Fruit fly (Drosophila melanogaster): Measurements from ENCODE around the gene CG32112.

The CG32112 gene

dm6 chr3L:12794532-12794931 is 53.0 kb downstream of the CG32112 start (continued):
- TF ChIP-seq Nf-YC (tag; optimal IDR thresholded peaks at IDR 0.05) (peak; percentile 88), pfk (GFP tag; optimal IDR thresholded peaks at IDR 0.05) (peak; percentile 5), mam (GFP tag; optimal IDR thresholded peaks at IDR 0.05) (no peak), nau (GFP tag; optimal IDR thresholded peaks at IDR 0.05) (no peak), ind (GFP tag; optimal IDR thresholded peaks at IDR 0.05) (no peak), CG18619 (GFP tag; optimal IDR thresholded peaks at IDR 0.05) (no peak), PHDP (tag; optimal IDR thresholded peaks at IDR 0.05) (peak; percentile 16), CG1602 (GFP tag; optimal IDR thresholded peaks at IDR 0.05) (no peak), Nf-YB (GFP tag; optimal IDR thresholded peaks at IDR 0.05) (peak; percentile 65), BEAF-32 (GFP tag; optimal IDR thresholded peaks at IDR 0.05) (peak; percentile 82), lola (GFP tag; optimal IDR thresholded peaks at IDR 0.05) (no peak), CG5245 (GFP tag; optimal IDR thresholded peaks at IDR 0.05) (no peak), CG7556 (GFP tag; optimal IDR thresholded peaks at IDR 0.05) (no peak), CG31441 (GFP tag; IDR thresholded peaks at IDR 0.05) (no peak), NC2β (GFP tag; optimal IDR thresholded peaks at IDR 0.05) (no peak), CoRest (tag; optimal IDR thresholded peaks at IDR 0.05) (no peak), CG30020 (tag; optimal IDR thresholded peaks at IDR 0.05) (no peak), Asciz (GFP tag; optimal IDR thresholded peaks at IDR 0.05) (no peak), gce (GFP tag; IDR thresholded peaks at IDR 0.05) (no peak), nmo (GFP tag; optimal IDR thresholded peaks at IDR 0.05) (peak; percentile 6), CTCF (GFP tag; optimal IDR thresholded peaks at IDR 0.05) (peak; percentile 3), CG6175 (GFP tag; IDR thresholded peaks at IDR 0.05) (no peak), CG6689 (GFP tag; IDR thresholded peaks at IDR 0.05) (no peak), fd3F (GFP tag; optimal IDR thresholded peaks at IDR 0.05) (no peak), esg (GFP tag; conservative IDR thresholded peaks at IDR 0.05) (no peak), BtbVII (GFP tag; optimal IDR thresholded peaks at IDR 0.05) (no peak), CG8290 (GFP tag; optimal IDR thresholded peaks at IDR 0.05) (no peak), CG8290 (tag; optimal IDR thresholded peaks at IDR 0.05) (peak in 1 of 2 experiments; percentile 64), Med (GFP tag) (peak; percentile 82), Pdp1 (GFP tag; optimal IDR thresholded peaks at IDR 0.05) (peak in 1 of 2 experiments; percentile 19), sna (GFP tag; IDR thresholded peaks at IDR 0.05; ENCODE audit: partially characterized antibody) (peak; percentile 87), tll (GFP tag; optimal IDR thresholded peaks at IDR 0.05) (no peak), stwl (tag; optimal IDR thresholded peaks at IDR 0.05) (peak; percentile 62), CG8944 (GFP tag; optimal IDR thresholded peaks at IDR 0.05) (no peak), CG16815 (GFP tag; optimal IDR thresholded peaks at IDR 0.05) (no peak), Mrtf (GFP tag; IDR thresholded peaks at IDR 0.05) (no peak), CG12236 (GFP tag; optimal IDR thresholded peaks at IDR 0.05) (no peak), hb (GFP tag; IDR thresholded peaks at IDR 0.05; ENCODE audit: partially characterized antibody) (peak; percentile 74; the same call in 2 of the 3 replicates), crp (GFP tag; optimal IDR thresholded peaks at IDR 0.05) (peak; percentile 23 to 95), CG13894 (tag; optimal IDR thresholded peaks at IDR 0.05) (no peak), slbo (GFP tag; IDR thresholded peaks at IDR 0.05) (no peak), Dip3 (GFP tag; optimal IDR thresholded peaks at IDR 0.05) (no peak), en (GFP tag; optimal IDR thresholded peaks at IDR 0.05) (no peak), bsh (GFP tag; optimal IDR thresholded peaks at IDR 0.05) (no peak), Ptx1 (GFP tag; IDR thresholded peaks at IDR 0.05) (no peak), MESR4 (GFP tag; optimal IDR thresholded peaks at IDR 0.05) (peak; percentile 3), abd-A (tag; optimal IDR thresholded peaks at IDR 0.05) (no peak), CG9215 (GFP tag; IDR thresholded peaks at IDR 0.05) (no peak), Scr (GFP tag; IDR thresholded peaks at IDR 0.05; ENCODE audit: partially characterized antibody) (peak; percentile 82), ewg (GFP tag; optimal IDR thresholded peaks at IDR 0.05) (peak; percentile 57), CG17829 (tag; optimal IDR thresholded peaks at IDR 0.05) (peak; percentile 12)
